Fruit fly (Drosophila melanogaster) whole organism, embryonic: ENCODE results near the gene tub.

Source experiments
- CG12071 ChIP-seq: fragments of 200-800 bp; sonication (Bioruptor generic); optimal IDR thresholded peaks from 3 replicates; lab custom pipeline; 2018; ENCODE audit warnings: missing biosample characterization, mild to moderate bottlenecking, missing genetic modification characterization
- CG12299 ChIP-seq: fragments of 200-800 bp; sonication (Bioruptor generic); optimal IDR thresholded peaks from 2 replicates; lab custom pipeline; 2018; ENCODE audit warnings: missing biosample characterization, mild to moderate bottlenecking, missing genetic modification characterization
- CG14014 ChIP-seq: fragments of 200-800 bp; sonication (Bioruptor generic); IDR thresholded peaks from 2 replicates; pipeline ENCODE4 v1.3.6; 2022; ENCODE audit warnings: missing biosample characterization, missing genetic modification characterization
- CG14050 ChIP-seq: fragments of 200-800 bp; sonication (Bioruptor generic); IDR thresholded peaks from 3 replicates; pipeline ENCODE4 v1.3.6; 2022; ENCODE audit warnings: missing biosample characterization, missing genetic modification characterization
- CG14860 ChIP-seq: fragments of 200-800 bp; sonication (Bioruptor generic); IDR thresholded peaks from 3 replicates; pipeline ENCODE4 v1.3.6; 2022; ENCODE audit warnings: missing biosample characterization, missing genetic modification characterization; ENCODE audit not compliant: partially characterized antibody
- CG15696 ChIP-seq: fragments of 200-800 bp; sonication (Bioruptor generic); optimal IDR thresholded peaks from 2 replicates; lab custom pipeline; 2019; ENCODE audit warnings: missing biosample characterization, mild to moderate bottlenecking, missing genetic modification characterization, moderate library complexity
- CG16813 ChIP-seq: fragments of 200-800 bp; sonication (Bioruptor generic); IDR thresholded peaks from 3 replicates; pipeline ENCODE4 v1.3.6; 2022; ENCODE audit warnings: missing biosample characterization, missing genetic modification characterization; ENCODE audit not compliant: partially characterized antibody
- CG17361 ChIP-seq: fragments of 200-800 bp; sonication (Bioruptor generic); IDR thresholded peaks from 3 replicates; pipeline ENCODE4 v1.3.6; 2022; ENCODE audit warnings: missing biosample characterization, missing genetic modification characterization
- CG18599 ChIP-seq: fragments of 200-800 bp; sonication (Bioruptor generic); optimal IDR thresholded peaks from 3 replicates; lab custom pipeline; 2017; ENCODE audit warnings: missing biosample characterization, missing genetic modification characterization, mild to moderate bottlenecking, moderate library complexity, missing genetic modification reagents
- CG31365 ChIP-seq: fragments of 200-800 bp; sonication (Bioruptor generic); optimal IDR thresholded peaks from 2 replicates; lab custom pipeline; 2018; ENCODE audit warnings: missing biosample characterization, mild to moderate bottlenecking, missing genetic modification characterization
- CG3163 ChIP-seq: fragments of 200-800 bp; sonication (Bioruptor generic); optimal IDR thresholded peaks from 3 replicates; lab custom pipeline; 2016; ENCODE audit warnings: missing biosample characterization, missing genetic modification characterization
- CG32767 ChIP-seq: fragments of 200-800 bp; sonication (Bioruptor generic); IDR thresholded peaks from 2 replicates; pipeline ENCODE4 v1.3.6; 2022; ENCODE audit warnings: missing biosample characterization, missing genetic modification characterization
- CG34224 ChIP-seq: fragments of 200-800 bp; sonication (Bioruptor generic); IDR thresholded peaks from 3 replicates; pipeline ENCODE4 v1.3.6; 2022; ENCODE audit warnings: missing biosample characterization, missing genetic modification characterization; ENCODE audit not compliant: partially characterized antibody
- CG4404 ChIP-seq: fragments of 200-800 bp; sonication (Bioruptor generic); IDR thresholded peaks from 2 replicates; pipeline ENCODE4 v1.3.6; 2022; ENCODE audit warnings: missing biosample characterization, missing genetic modification characterization
- CG8281 ChIP-seq: fragments of 200-800 bp; sonication (Bioruptor generic); optimal IDR thresholded peaks from 2 replicates; lab custom pipeline; 2018; ENCODE audit warnings: missing biosample characterization, mild to moderate bottlenecking, missing genetic modification characterization, moderate library complexity
- CG9876 ChIP-seq: fragments of 200-800 bp; sonication (Bioruptor generic); optimal IDR thresholded peaks from 2 replicates; lab custom pipeline; 2016; ENCODE audit warnings: missing biosample characterization, missing genetic modification characterization
- Dbx ChIP-seq: fragments of 200-800 bp; sonication (Bioruptor generic); IDR thresholded peaks from 3 replicates; pipeline ENCODE4 v1.3.6; 2022; ENCODE audit warnings: missing biosample characterization, missing genetic modification characterization
- Dip2 ChIP-seq: fragments of 200-800 bp; sonication (Bioruptor generic); IDR thresholded peaks from 2 replicates; pipeline ENCODE4 v1.3.6; 2022; ENCODE audit warnings: missing biosample characterization, missing genetic modification characterization
- Doc3 ChIP-seq: fragments of 200-800 bp; sonication (Bioruptor generic); IDR thresholded peaks from 3 replicates; pipeline ENCODE4 v1.3.6; 2022; ENCODE audit warnings: missing biosample characterization, missing genetic modification characterization; ENCODE audit not compliant: partially characterized antibody
- E2f2 ChIP-seq: fragments of 200-800 bp; sonication (Bioruptor generic); IDR thresholded peaks from 2 replicates; pipeline ENCODE4 v1.3.6; 2022; ENCODE audit warnings: missing biosample characterization, missing genetic modification characterization
- ERR ChIP-seq: fragments of 200-800 bp; sonication (Bioruptor generic); optimal IDR thresholded peaks from 2 replicates; lab custom pipeline; 2016; ENCODE audit warnings: missing biosample characterization, missing genetic modification characterization
- Elba2 ChIP-seq: fragments of 200-800 bp; sonication (Bioruptor generic); optimal IDR thresholded peaks from 3 replicates; lab custom pipeline; 2016; ENCODE audit warnings: missing biosample characterization, missing genetic modification characterization
- Hr3 ChIP-seq: fragments of 200-800 bp; sonication (Bioruptor generic); optimal IDR thresholded peaks from 3 replicates; lab custom pipeline; 2016; ENCODE audit warnings: missing biosample characterization, missing genetic modification characterization
- Hsf ChIP-seq: fragments of 200-800 bp; sonication (Bioruptor generic); optimal IDR thresholded peaks from 3 replicates; lab custom pipeline; 2016; ENCODE audit warnings: missing biosample characterization, missing genetic modification characterization
- Jarid2 ChIP-seq: fragments of 200-800 bp; sonication (Bioruptor generic); optimal IDR thresholded peaks from 3 replicates; lab custom pipeline; 2017; ENCODE audit warnings: mild to moderate bottlenecking, missing biosample characterization, missing genetic modification reagents, missing genetic modification characterization
- Max ChIP-seq: fragments of 200-800 bp; sonication (Bioruptor generic); optimal IDR thresholded peaks from 2 replicates; lab custom pipeline; 2016; ENCODE audit warnings: missing biosample characterization, mild to moderate bottlenecking, missing genetic modification characterization
- Side ChIP-seq: fragments of 200-800 bp; sonication (Bioruptor generic); optimal IDR thresholded peaks from 2 replicates; lab custom pipeline; 2016; ENCODE audit warnings: missing biosample characterization, missing genetic modification characterization
- Sox100B ChIP-seq: fragments of 200-800 bp; sonication (Bioruptor generic); optimal IDR thresholded peaks from 3 replicates; lab custom pipeline; 2018; ENCODE audit warnings: missing biosample characterization, mild to moderate bottlenecking, missing genetic modification characterization
- Vsx1 ChIP-seq: fragments of 200-800 bp; sonication (Bioruptor generic); optimal IDR thresholded peaks from 2 replicates; lab custom pipeline; 2017; ENCODE audit warnings: missing biosample characterization, mild to moderate bottlenecking, missing genetic modification characterization, missing genetic modification reagents
- Xrp1 ChIP-seq: fragments of 200-800 bp; sonication (Bioruptor generic); IDR thresholded peaks from 2 replicates; pipeline ENCODE4 v1.3.6; 2022; ENCODE audit warnings: missing biosample characterization, missing genetic modification characterization
- amos ChIP-seq: fragments of 200-800 bp; sonication (Bioruptor generic); IDR thresholded peaks from 2 replicates; pipeline ENCODE4 v1.3.6; 2022; ENCODE audit warnings: missing biosample characterization, missing genetic modification characterization; ENCODE audit not compliant: partially characterized antibody
- ato ChIP-seq: fragments of 200-800 bp; sonication (Bioruptor generic); IDR thresholded peaks from 2 replicates; pipeline ENCODE4 v1.3.6; 2022; ENCODE audit warnings: missing biosample characterization, missing genetic modification characterization; ENCODE audit not compliant: partially characterized antibody
- chn ChIP-seq: fragments of 200-800 bp; sonication (Bioruptor generic); optimal IDR thresholded peaks from 2 replicates; lab custom pipeline; 2016; ENCODE audit warnings: missing biosample characterization, missing genetic modification characterization
- fd102C ChIP-seq: fragments of 200-800 bp; sonication (Bioruptor generic); optimal IDR thresholded peaks from 2 replicates; lab custom pipeline; 2018; ENCODE audit warnings: missing biosample characterization, mild to moderate bottlenecking, missing genetic modification characterization, moderate library complexity
- fu2 ChIP-seq: fragments of 200-800 bp; sonication (Bioruptor generic); optimal IDR thresholded peaks from 2 replicates; lab custom pipeline; 2016; ENCODE audit warnings: missing biosample characterization, missing genetic modification characterization
- grau ChIP-seq: fragments of 200-800 bp; optimal IDR thresholded peaks from 3 replicates; lab custom pipeline; 2019; ENCODE audit warnings: missing biosample characterization, mild to moderate bottlenecking, missing genetic modification characterization, moderate library complexity
- her ChIP-seq: fragments of 200-800 bp; sonication (Bioruptor generic); optimal IDR thresholded peaks from 2 replicates; lab custom pipeline; 2016; ENCODE audit warnings: missing biosample characterization, missing genetic modification characterization
- hth ChIP-seq: fragments of >200 bp; optimal IDR thresholded peaks from 2 replicates; lab custom pipeline; 2017; ENCODE audit warnings: inconsistent platforms
- lab ChIP-seq: fragments of 200-800 bp; sonication (Bioruptor generic); optimal IDR thresholded peaks from 3 replicates; lab custom pipeline; 2017; ENCODE audit warnings: missing biosample characterization, missing genetic modification characterization, mild to moderate bottlenecking, moderate library complexity, missing genetic modification reagents
- mld ChIP-seq: fragments of 200-800 bp; sonication (Bioruptor generic); IDR thresholded peaks from 3 replicates; pipeline ENCODE4 v1.3.6; 2022; ENCODE audit warnings: missing biosample characterization, missing genetic modification characterization; ENCODE audit not compliant: partially characterized antibody
- pb ChIP-seq: fragments of 200-800 bp; sonication (Bioruptor generic); optimal IDR thresholded peaks from 3 replicates; lab custom pipeline; 2016; ENCODE audit warnings: missing biosample characterization, missing genetic modification characterization
- pfk ChIP-seq: fragments of 200-800 bp; sonication (Bioruptor generic); optimal IDR thresholded peaks from 2 replicates; lab custom pipeline; 2018; ENCODE audit warnings: missing biosample characterization, mild to moderate bottlenecking, missing genetic modification characterization, moderate library complexity
- scrt ChIP-seq: fragments of 200-800 bp; sonication (Bioruptor generic); optimal IDR thresholded peaks from 2 replicates; lab custom pipeline; 2018; ENCODE audit warnings: missing biosample characterization, mild to moderate bottlenecking, missing genetic modification characterization, moderate library complexity
- slp2 ChIP-seq: fragments of 200-800 bp; sonication (Bioruptor generic); optimal IDR thresholded peaks from 2 replicates; lab custom pipeline; 2016; ENCODE audit warnings: missing biosample characterization, missing genetic modification characterization
- sob ChIP-seq: fragments of 200-800 bp; sonication (Bioruptor generic); IDR thresholded peaks from 2 replicates; pipeline ENCODE4 v1.3.6; 2022; ENCODE audit warnings: missing biosample characterization, missing genetic modification characterization
- z ChIP-seq: fragments of 200-800 bp; sonication (Bioruptor generic); IDR thresholded peaks from 3 replicates; pipeline ENCODE4 v1.3.6; 2022; ENCODE audit warnings: missing biosample characterization, missing genetic modification characterization
- zfh2 ChIP-seq: fragments of 200-800 bp; sonication (Bioruptor generic); optimal IDR thresholded peaks from 2 replicates; lab custom pipeline; 2016; ENCODE audit warnings: missing biosample characterization, missing genetic modification characterization

tub gene

DNA sequence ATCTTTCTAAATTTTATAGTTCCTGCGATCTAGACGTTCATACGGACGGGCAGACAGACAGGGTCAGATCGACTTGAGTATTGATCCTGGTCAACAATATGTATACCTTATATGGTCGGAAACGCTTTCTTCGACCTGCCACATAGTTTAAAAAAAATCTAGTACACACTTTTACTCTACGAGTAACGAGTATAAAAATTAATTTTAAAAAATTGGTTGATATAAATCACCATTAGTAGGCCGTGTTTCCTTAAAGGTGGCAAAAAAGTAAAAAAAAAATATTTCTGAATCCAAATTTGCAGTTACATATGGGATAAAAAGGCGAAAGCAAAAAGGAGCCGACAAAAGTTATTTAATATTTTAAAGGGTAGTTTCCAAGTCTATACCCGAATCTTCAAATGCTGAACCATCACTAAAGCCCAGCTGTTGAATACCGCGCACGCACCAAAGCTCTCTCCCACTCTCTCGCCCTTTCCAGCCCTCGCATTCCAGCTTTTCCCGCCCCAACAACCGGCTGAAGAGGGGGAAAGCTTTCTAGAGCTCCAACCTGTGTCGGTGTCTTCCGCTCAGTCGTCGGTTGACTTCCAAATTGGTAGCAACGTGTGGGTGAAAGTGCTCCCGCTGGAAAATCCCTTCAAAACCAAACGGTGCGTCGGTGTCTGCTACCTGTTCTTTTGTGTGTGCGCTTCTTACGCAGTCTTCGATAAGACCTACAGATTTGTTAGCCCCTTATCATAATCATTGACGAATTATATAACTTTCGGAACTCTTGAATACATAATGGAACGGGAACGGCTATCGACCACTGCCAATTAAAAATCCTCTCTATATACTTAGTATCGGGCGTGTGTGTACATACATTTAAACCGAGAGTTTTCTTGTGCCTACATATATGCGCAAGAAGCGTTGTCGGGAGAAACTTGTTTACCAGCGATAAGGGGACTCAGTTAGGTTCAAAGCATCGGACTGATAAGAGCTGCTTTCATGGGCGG is 8.9 kb upstream of the tub start, which contains the start of gene Sfxn1-3 (continued):
- TF ChIP-seq Hr3 (GFP tag; lab: Kevin White, UChicago) (no peak), CG34224 (GFP tag; lab: Robert Waterston, UW) (peak; percentile 56; the same call in 2 of the 3 replicates), Hsf (GFP tag; lab: Kevin White, UChicago) (peak; percentile 34), CG12299 (tag; lab: Kevin White, UChicago) (peak; percentile 50), CG17361 (GFP tag; lab: Robert Waterston, UW) (peak; percentile 34; the same call in 1 of the 3 replicates), scrt (GFP tag; lab: Kevin White, UChicago) (peak; percentile 72), CG14014 (GFP tag; lab: Robert Waterston, UW) (peak; percentile 56; the same call in 1 of the 2 replicates), sob (GFP tag; lab: Robert Waterston, UW) (peak; percentile 55), lab (GFP tag; lab: Kevin White, UChicago) (peak; percentile 88), Max (no peak), mld (no peak), fd102C (GFP tag; lab: Kevin White, UChicago) (no peak), Vsx1 (GFP tag; lab: Kevin White, UChicago) (peak; percentile 56), grau (tag; lab: Kevin White, UChicago) (peak; percentile 23), ato (GFP tag; lab: Robert Waterston, UW) (peak; percentile 34; the same call in 1 of the 2 replicates), slp2 (GFP tag; lab: Kevin White, UChicago) (no peak), z (GFP tag; lab: Robert Waterston, UW) (0 out of 3 replicates have a peak, but pooled peaks have one; percentile 39), CG14050 (GFP tag; lab: Robert Waterston, UW) (no peak), amos (GFP tag; lab: Robert Waterston, UW) (peak; percentile 47; the same call in 1 of the 2 replicates), Dbx (GFP tag; lab: Robert Waterston, UW) (peak; percentile 57; the same call in 1 of the 3 replicates), CG15696 (tag; lab: Kevin White, UChicago) (no peak), E2f2 (peak; percentile 25; the same call in 1 of the 2 replicates), CG18599 (GFP tag; lab: Kevin White, UChicago) (peak; percentile 84), CG12071 (peak; percentile 57), CG14860 (GFP tag; lab: Robert Waterston, UW) (no peak), CG4404 (GFP tag; lab: Robert Waterston, UW) (no peak), CG3163 (peak; percentile 47), Elba2 (no peak), fu2 (GFP tag; lab: Kevin White, UChicago) (no peak), Doc3 (peak; percentile 20; the same call in 1 of the 3 replicates), pfk (peak; percentile 72), CG9876 (GFP tag; lab: Kevin White, UChicago) (no peak), hth (no peak), her (GFP tag; lab: Kevin White, UChicago) (peak; percentile 51), Dip2 (GFP tag; lab: Robert Waterston, UW) (no peak), Jarid2 (GFP tag; lab: Kevin White, UChicago) (peak; percentile 92), ERR (peak; percentile 26), CG16813 (GFP tag; lab: Robert Waterston, UW) (no peak), zfh2 (GFP tag; lab: Kevin White, UChicago) (no peak), Sox100B (GFP tag; lab: Kevin White, UChicago) (no peak), CG8281 (tag; lab: Kevin White, UChicago) (no peak), chn (peak; percentile 9), pb (GFP tag; lab: Kevin White, UChicago) (peak; percentile 53), Side (GFP tag; lab: Kevin White, UChicago) (no peak), Xrp1 (GFP tag; lab: Robert Waterston, UW) (peak; percentile 32; the same call in 1 of the 2 replicates), CG31365 (tag; lab: Kevin White, UChicago) (peak; percentile 11), CG32767 (GFP tag; lab: Robert Waterston, UW) (peak; percentile 45; the same call in 1 of the 2 replicates)
